Worm (Caenorhabditis elegans) whole organism, L2 larva: ENCODE measurements around the gene C31E10.5.

Source experiments
- Y55F3AM.14 ChIP-seq: fragments of 200-800 bp; sonication (Bioruptor generic); optimal IDR thresholded peaks from 2 replicates; lab custom pipeline; 2018; ENCODE audit warnings: mild to moderate bottlenecking, missing genetic modification characterization, missing compliant biosample characterization
- ama-1 ChIP-seq: fragments of 150-350 bp; optimal IDR thresholded peaks from 2 replicates; lab custom pipeline; 2018; ENCODE audit warnings: inconsistent platforms
- blmp-1 ChIP-seq: sonication (generic microtip); optimal IDR thresholded peaks from 2 replicates; lab custom pipeline; 2017; ENCODE audit warnings: missing genetic modification characterization, mild to moderate bottlenecking, missing compliant biosample characterization, antibody characterized with exemption, moderate library complexity; ENCODE audit not compliant: insufficient read depth
- ceh-16 ChIP-seq: fragments of 150-350 bp; optimal IDR thresholded peaks from 2 replicates; lab custom pipeline; 2014; ENCODE audit warnings: missing biosample characterization, missing genetic modification characterization
- elt-1 ChIP-seq: fragments of 150-350 bp; optimal IDR thresholded peaks from 2 replicates; lab custom pipeline; 2014; ENCODE audit warnings: missing biosample characterization, missing genetic modification characterization
- lin-39 ChIP-seq: fragments of 150-350 bp; optimal IDR thresholded peaks from 2 replicates; lab custom pipeline; 2014; ENCODE audit warnings: missing biosample characterization, missing genetic modification reagents, missing genetic modification characterization
- nhr-237 ChIP-seq: fragments of 150-350 bp; optimal IDR thresholded peaks from 2 replicates; lab custom pipeline; 2014; ENCODE audit warnings: missing biosample characterization, missing genetic modification characterization
- nhr-6 ChIP-seq: fragments of 150-350 bp; optimal IDR thresholded peaks from 2 replicates; lab custom pipeline; 2014; ENCODE audit warnings: missing biosample characterization, missing genetic modification characterization
- unc-62 ChIP-seq: fragments of 150-350 bp; optimal IDR thresholded peaks from 2 replicates; lab custom pipeline; 2014; ENCODE audit warnings: missing biosample characterization, missing genetic modification reagents, missing genetic modification characterization
- ztf-4 ChIP-seq: fragments of 150-350 bp; optimal IDR thresholded peaks from 2 replicates; lab custom pipeline; 2014; ENCODE audit warnings: missing biosample characterization, missing genetic modification characterization

- TF ChIP-seq lin-39 (no peak), nhr-6 (no peak), nhr-237 (tag; lab: Kevin White, UChicago) (no peak), ama-1 (lab: Kevin White, UChicago) (no peak), blmp-1 (no peak), ztf-4 (tag; lab: Kevin White, UChicago) (no peak), unc-62 (no peak), ceh-16 (no peak), elt-1 (tag; lab: Kevin White, UChicago) (no peak), Y55F3AM.14 (no peak)
These were observed 37.9 kb upstream of the C31E10.5 start, which contains the start of gene arrd-25 for ce11 chrX:14033494-14033893.
